Fruit fly (Drosophila melanogaster): ENCODE results near the gene Tsc1.

Tsc1 gene

DNA sequence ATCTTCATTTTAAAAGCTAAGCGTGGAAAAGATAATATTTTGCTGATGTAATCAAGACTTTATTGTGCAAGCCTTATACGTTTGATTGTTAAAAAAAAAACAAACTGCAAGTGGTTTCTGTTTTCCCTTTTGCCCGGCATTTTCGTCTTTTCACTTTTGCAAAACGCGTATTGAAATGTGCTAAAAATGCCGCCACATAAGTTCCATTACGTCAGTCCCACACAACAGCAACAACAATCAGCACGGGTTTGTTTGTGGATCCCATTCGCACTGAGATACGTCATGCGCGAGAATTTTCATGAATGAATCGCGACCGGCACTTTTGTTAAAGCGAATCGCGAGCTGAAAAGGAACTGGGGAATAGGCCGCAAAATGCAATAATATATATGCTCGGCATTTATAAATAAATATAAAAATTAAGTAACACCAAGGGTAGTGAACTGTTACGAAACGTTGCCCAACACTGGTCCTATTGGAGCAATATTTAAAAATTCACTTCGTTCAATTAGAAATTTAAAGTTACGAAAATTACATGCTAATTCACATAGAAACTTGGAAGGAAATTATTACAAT lies 24.0 kb upstream of the Tsc1 start (continued):
- TF ChIP-seq CG8632 (GFP tag; optimal IDR thresholded peaks at IDR 0.05) (peak; percentile 39), spab (GFP tag; optimal IDR thresholded peaks at IDR 0.05) (no peak), CG11902 (GFP tag; optimal IDR thresholded peaks at IDR 0.05) (no peak), OdsH (GFP tag; optimal IDR thresholded peaks at IDR 0.05) (peak; percentile 70), acj6 (GFP tag; optimal IDR thresholded peaks at IDR 0.05) (peak; percentile 68), CG9139 (GFP tag; optimal IDR thresholded peaks at IDR 0.05) (no peak), cyc (GFP tag; optimal IDR thresholded peaks at IDR 0.05) (peak; percentile 37), svp (GFP tag) (peak; percentile 77), Smox (GFP tag; optimal IDR thresholded peaks at IDR 0.05) (peak; percentile 67), Gug (GFP tag; IDR thresholded peaks at IDR 0.05) (no peak), pdm3 (GFP tag; optimal IDR thresholded peaks at IDR 0.05) (peak; percentile 78), Sox15 (GFP tag; optimal IDR thresholded peaks at IDR 0.05) (no peak), CG6276 (GFP tag; optimal IDR thresholded peaks at IDR 0.05) (no peak), CG31627 (GFP tag; optimal IDR thresholded peaks at IDR 0.05) (peak; percentile 43), Ets96B (tag; optimal IDR thresholded peaks at IDR 0.05) (peak; percentile 25), CG8119 (GFP tag; IDR thresholded peaks at IDR 0.05) (no peak), achi (GFP tag; optimal IDR thresholded peaks at IDR 0.05) (peak; percentile 82), CG32006 (GFP tag; optimal IDR thresholded peaks at IDR 0.05) (peak; percentile 27), Sox102F (GFP tag; optimal IDR thresholded peaks at IDR 0.05) (peak; percentile 82), CG6808 (GFP tag; optimal IDR thresholded peaks at IDR 0.05) (peak; percentile 6), CG6792 (GFP tag; optimal IDR thresholded peaks at IDR 0.05) (peak; percentile 72), vri (GFP tag; optimal IDR thresholded peaks at IDR 0.05) (peak; percentile 95), fkh (GFP tag; optimal IDR thresholded peaks at IDR 0.05) (no peak), CG4318 (GFP tag; optimal IDR thresholded peaks at IDR 0.05) (no peak)

DNA sequence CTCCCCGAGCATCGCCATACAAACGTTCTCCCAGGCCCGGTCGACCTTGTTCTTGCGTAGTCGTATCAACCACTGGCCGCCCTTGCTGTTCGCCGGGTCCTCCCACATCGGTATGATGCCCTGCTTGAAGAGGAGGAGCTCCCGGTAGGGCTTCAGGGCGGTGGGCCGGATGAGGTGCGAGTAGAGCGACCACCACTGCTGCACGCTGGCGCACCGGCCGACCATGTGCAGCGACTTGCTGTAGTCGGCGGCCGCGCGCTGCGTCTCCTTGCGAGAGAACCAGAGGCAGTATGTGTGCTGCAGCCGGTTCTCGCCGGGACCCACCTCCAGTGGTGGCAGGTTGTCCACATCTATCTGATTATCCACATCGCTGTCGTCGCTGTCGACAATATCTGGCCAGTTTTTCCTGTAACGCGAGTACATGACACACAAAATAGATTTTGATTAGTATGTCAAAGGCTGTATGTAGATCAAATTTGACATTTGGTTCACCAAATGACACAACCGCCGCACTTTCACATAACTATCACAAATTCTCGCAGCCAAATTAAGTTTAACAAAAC lies 23.1 kb upstream of the Tsc1 start, which contains the start of gene CG10694:
CG10694 (plus strand) TSS at position 513 of the 563 bp plus-strand sequence.
- TF ChIP-seq dsx (GFP tag; optimal IDR thresholded peaks at IDR 0.05; ENCODE audit: poor library complexity, severe bottlenecking) (no peak), Hr4 (GFP tag; optimal IDR thresholded peaks at IDR 0.05) (no peak), CG34406 (GFP tag; optimal IDR thresholded peaks at IDR 0.05) (no peak), ss (GFP tag; optimal IDR thresholded peaks at IDR 0.05) (no peak), CG6163 (GFP tag; IDR thresholded peaks at IDR 0.05) (no peak), CG6276 (GFP tag; optimal IDR thresholded peaks at IDR 0.05) (no peak), CG11762 (GFP tag; optimal IDR thresholded peaks at IDR 0.05; ENCODE audit: insufficient read depth) (no peak), CG31627 (GFP tag; optimal IDR thresholded peaks at IDR 0.05) (no peak), achi (GFP tag; optimal IDR thresholded peaks at IDR 0.05) (no peak), OdsH (GFP tag; optimal IDR thresholded peaks at IDR 0.05) (no peak), salr (GFP tag; optimal IDR thresholded peaks at IDR 0.05) (no peak), vri (GFP tag; optimal IDR thresholded peaks at IDR 0.05) (no peak), topi (GFP tag; optimal IDR thresholded peaks at IDR 0.05) (no peak), CG9139 (GFP tag; optimal IDR thresholded peaks at IDR 0.05) (no peak)

DNA sequence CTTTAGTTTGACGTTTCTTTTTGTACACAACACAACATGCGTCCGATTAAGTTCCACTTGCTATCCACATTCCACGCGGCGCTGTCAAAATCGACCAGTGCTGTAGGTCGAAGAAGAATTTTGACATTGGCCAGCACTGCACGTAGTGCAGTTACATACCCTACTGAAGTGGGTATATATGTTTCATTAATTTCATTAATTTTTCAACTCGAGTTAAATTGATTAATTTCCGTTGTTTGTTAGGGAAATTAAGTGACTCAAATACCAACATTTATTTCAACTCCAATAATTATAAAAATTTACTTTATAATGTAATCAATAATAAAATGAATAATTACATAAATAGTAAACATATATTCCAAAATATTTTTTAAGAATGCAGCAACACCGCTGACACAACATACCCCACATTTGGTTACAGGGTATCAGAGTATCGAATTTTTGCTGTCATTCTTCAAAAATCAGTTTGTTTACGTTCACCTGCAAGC lies 21.2 kb upstream of the Tsc1 start, which contains the start of the genes eIF4EHP and CG18428:
eIF4EHP (minus strand) TSS at position 59 of the 488 bp plus-strand sequence.
CG18428 (plus strand) TSS at position 435 of the 488 bp plus-strand sequence.
- TF ChIP-seq achi (GFP tag; optimal IDR thresholded peaks at IDR 0.05) (peak; percentile 100), CG9139 (GFP tag; optimal IDR thresholded peaks at IDR 0.05) (peak; percentile 99), acj6 (GFP tag; optimal IDR thresholded peaks at IDR 0.05) (peak; percentile 99), cyc (GFP tag; optimal IDR thresholded peaks at IDR 0.05) (peak; percentile 95), Eip75B (GFP tag; optimal IDR thresholded peaks at IDR 0.05) (peak; percentile 94), CG6808 (GFP tag; optimal IDR thresholded peaks at IDR 0.05) (peak; percentile 99), CG10631 (GFP tag; optimal IDR thresholded peaks at IDR 0.05) (peak; percentile 99), esn (GFP tag; optimal IDR thresholded peaks at IDR 0.05) (peak; percentile 98), Ets96B (tag; optimal IDR thresholded peaks at IDR 0.05) (peak; percentile 100), Sox15 (GFP tag; optimal IDR thresholded peaks at IDR 0.05) (peak; percentile 98), CG4318 (GFP tag; optimal IDR thresholded peaks at IDR 0.05) (peak; percentile 99), Sox102F (GFP tag; optimal IDR thresholded peaks at IDR 0.05) (peak; percentile 96), CG16779 (tag; optimal IDR thresholded peaks at IDR 0.05) (peak; percentile 98), eg (GFP tag; IDR thresholded peaks at IDR 0.05) (no peak), CG1621 (tag; optimal IDR thresholded peaks at IDR 0.05) (peak; percentile 97), CG11762 (GFP tag; optimal IDR thresholded peaks at IDR 0.05; ENCODE audit: insufficient read depth) (peak; percentile 99), CG6276 (GFP tag; optimal IDR thresholded peaks at IDR 0.05) (peak; percentile 98), CG7368 (GFP tag; optimal IDR thresholded peaks at IDR 0.05) (peak; percentile 98), OdsH (GFP tag; optimal IDR thresholded peaks at IDR 0.05) (peak; percentile 99), Hr39 (GFP tag; optimal IDR thresholded peaks at IDR 0.05) (peak; percentile 92), fd85E (GFP tag; optimal IDR thresholded peaks at IDR 0.05) (peak; percentile 96), ss (GFP tag; optimal IDR thresholded peaks at IDR 0.05) (peak; percentile 99 to 100), spab (GFP tag; optimal IDR thresholded peaks at IDR 0.05) (peak; percentile 99), CG6792 (GFP tag; optimal IDR thresholded peaks at IDR 0.05) (peak; percentile 98), Ets21C (GFP tag; optimal IDR thresholded peaks at IDR 0.05) (peak; percentile 89), fkh (GFP tag; optimal IDR thresholded peaks at IDR 0.05) (peak; percentile 86), Hr4 (GFP tag; optimal IDR thresholded peaks at IDR 0.05) (peak; percentile 98), CG8319 (GFP tag; optimal IDR thresholded peaks at IDR 0.05) (peak; percentile 95)

All from whole organism, prepupa.